Fruit fly (Drosophila melanogaster): Measurements from ENCODE around the gene CG12502.
A peak's percentile ranks its signal among the peaks of the same experiment; 100 is the strongest.

Gene CG12502

dm6 chr3L:824444-824843, 40.8 kb upstream of the CG12502 start (continued):
- TF ChIP-seq gsb (GFP tag; IDR thresholded peaks at IDR 0.05) (no peak), CG7357 (GFP tag; IDR thresholded peaks at IDR 0.05) (no peak), CG31388 (GFP tag; optimal IDR thresholded peaks at IDR 0.05) (no peak), CG13894 (tag; optimal IDR thresholded peaks at IDR 0.05) (no peak), CG7963 (GFP tag; IDR thresholded peaks at IDR 0.05; ENCODE audit: partially characterized antibody) (no peak), Xrp1 (GFP tag; IDR thresholded peaks at IDR 0.05) (0 out of 2 replicates have a peak, but pooled peaks have one; percentile 21), wdn (GFP tag; IDR thresholded peaks at IDR 0.05) (no peak), CG32767 (GFP tag; IDR thresholded peaks at IDR 0.05) (no peak), CG11560 (tag; IDR thresholded peaks at IDR 0.05) (no peak), CG4424 (GFP tag; optimal IDR thresholded peaks at IDR 0.05) (peak; percentile 39), Aef1 (GFP tag; IDR thresholded peaks at IDR 0.05) (no peak), z (GFP tag; IDR thresholded peaks at IDR 0.05) (no peak), CG12219 (GFP tag; optimal IDR thresholded peaks at IDR 0.05) (peak; percentile 33), chif (GFP tag; optimal IDR thresholded peaks at IDR 0.05) (peak in 1 of 2 experiments; percentile 24), CG10565 (GFP tag; optimal IDR thresholded peaks at IDR 0.05) (no peak), crc (GFP tag; optimal IDR thresholded peaks at IDR 0.05) (no peak), CG10274 (GFP tag; optimal IDR thresholded peaks at IDR 0.05) (no peak), CG42726 (GFP tag; IDR thresholded peaks at IDR 0.05; ENCODE audit: partially characterized antibody) (no peak), Bgb (GFP tag; IDR thresholded peaks at IDR 0.05; ENCODE audit: partially characterized antibody) (no peak), dysf (GFP tag; IDR thresholded peaks at IDR 0.05) (peak; percentile 8; the same call in 1 of the 3 replicates), CG5180 (GFP tag; optimal IDR thresholded peaks at IDR 0.05) (peak; percentile 14), caup (GFP tag; optimal IDR thresholded peaks at IDR 0.05; ENCODE audit: severe bottlenecking) (no peak), CG3281 (GFP tag; optimal IDR thresholded peaks at IDR 0.05) (no peak), unc-4 (GFP tag; IDR thresholded peaks at IDR 0.05; ENCODE audit: partially characterized antibody) (no peak), CG11504 (tag; optimal IDR thresholded peaks at IDR 0.05) (no peak), zfh1 (GFP tag; IDR thresholded peaks at IDR 0.05) (0 out of 3 replicates have a peak, but pooled peaks have one; percentile 17), CG10267 (tag; optimal IDR thresholded peaks at IDR 0.05) (peak; percentile 11), sens-2 (GFP tag; IDR thresholded peaks at IDR 0.05) (no peak), CG10321 (GFP tag; IDR thresholded peaks at IDR 0.05) (no peak), her (GFP tag; optimal IDR thresholded peaks at IDR 0.05) (no peak), CG6683 (GFP tag; optimal IDR thresholded peaks at IDR 0.05) (no peak), aop (GFP tag; IDR thresholded peaks at IDR 0.05) (no peak), CG12942 (GFP tag; optimal IDR thresholded peaks at IDR 0.05) (no peak), cg (GFP tag; optimal IDR thresholded peaks at IDR 0.05) (no peak), onecut (GFP tag; IDR thresholded peaks at IDR 0.05) (no peak), CG2129 (GFP tag; IDR thresholded peaks at IDR 0.05; ENCODE audit: partially characterized antibody) (no peak), CG18262 (tag; optimal IDR thresholded peaks at IDR 0.05) (peak; percentile 46), CG8765 (GFP tag; IDR thresholded peaks at IDR 0.05) (no peak), Atf3 (GFP tag; optimal IDR thresholded peaks at IDR 0.05) (no peak), CG17361 (GFP tag; IDR thresholded peaks at IDR 0.05) (peak; percentile 56; the same call in 2 of the 3 replicates), CG13424 (tag; optimal IDR thresholded peaks at IDR 0.05) (peak; percentile 25), sd (tag; optimal IDR thresholded peaks at IDR 0.05) (no peak), CG5953 (GFP tag; IDR thresholded peaks at IDR 0.05) (0 out of 2 replicates have a peak, but pooled peaks have one; percentile 22), lbe (GFP tag; optimal IDR thresholded peaks at IDR 0.05) (peak; percentile 35), chn (GFP tag; optimal IDR thresholded peaks at IDR 0.05) (no peak), Ets97D (GFP tag; optimal IDR thresholded peaks at IDR 0.05) (no peak), CG30431 (GFP tag; optimal IDR thresholded peaks at IDR 0.05) (no peak), hkb (optimal IDR thresholded peaks at IDR 0.05) (no peak), hkb (GFP tag; IDR thresholded peaks at IDR 0.05) (0 out of 2 replicates have a peak, but pooled peaks have one; percentile 16), btn (GFP tag; optimal IDR thresholded peaks at IDR 0.05) (peak; percentile 50), Hr3 (GFP tag; optimal IDR thresholded peaks at IDR 0.05) (peak; percentile 8), CG1233 (GFP tag; optimal IDR thresholded peaks at IDR 0.05) (peak; percentile 48)
